Worm (Caenorhabditis elegans): ENCODE results near the gene ztf-29.

Gene ztf-29

DNA sequence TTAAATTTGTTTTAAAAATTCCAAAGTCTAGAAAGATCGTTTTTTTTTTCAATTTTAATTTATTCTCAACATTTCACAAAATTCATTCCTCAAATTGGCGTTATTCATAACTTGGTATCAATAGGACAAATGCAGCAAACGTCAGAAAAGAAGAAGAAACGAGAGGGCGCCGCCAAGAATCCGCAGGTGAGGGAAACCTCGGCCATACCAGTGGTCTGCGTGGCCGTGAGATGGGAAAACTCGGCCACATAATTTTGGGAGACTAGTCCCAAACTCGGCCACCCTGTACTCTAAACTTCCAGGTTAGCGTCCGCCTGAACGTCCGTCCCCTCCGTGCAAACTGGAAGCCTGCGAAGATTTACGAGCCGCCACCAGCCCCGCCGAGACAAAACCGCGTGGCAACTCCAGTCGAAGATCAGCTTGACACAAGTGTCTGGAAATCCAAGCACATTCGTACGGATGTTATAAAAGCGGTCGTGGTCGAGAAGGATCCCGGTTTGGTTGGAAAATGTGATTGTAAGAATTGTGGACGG is 2.5 kb downstream of the ztf-29 start, which contains the start of gene Y66D12A.11:
Gene Y66D12A.11 (plus strand): TSS at position 51 of the 533 bp plus-strand sequence.
- TF ChIP-seq fkh-8 (tag; optimal IDR thresholded peaks at IDR 0.05): no peak

- TF ChIP-seq unc-30 (tag; optimal IDR thresholded peaks at IDR 0.05) (no peak), unc-98 (GFP tag; IDR thresholded peaks at IDR 0.05) (no peak), xbp-1 (tag; optimal IDR thresholded peaks at IDR 0.05) (peak; percentile 27), nhr-11 (tag; optimal IDR thresholded peaks at IDR 0.05) (no peak), lin-35 (GFP tag; optimal IDR thresholded peaks at IDR 0.05) (peak; percentile 96 to 99), pax-3 (tag; optimal IDR thresholded peaks at IDR 0.05) (no peak), egl-13 (tag; optimal IDR thresholded peaks at IDR 0.05) (no peak), unc-86 (tag; optimal IDR thresholded peaks at IDR 0.05) (peak; percentile 13), aha-1 (tag; optimal IDR thresholded peaks at IDR 0.05) (no peak), nhr-19 (GFP tag; conservative IDR thresholded peaks at IDR 0.05) (0 out of 2 replicates have a peak, but pooled peaks have one; percentile 14), skn-1 (tag; optimal IDR thresholded peaks at IDR 0.05) (peak; percentile 62), sptf-1 (tag; optimal IDR thresholded peaks at IDR 0.05) (no peak), unc-130 (tag; optimal IDR thresholded peaks at IDR 0.05) (no peak), lin-15B (tag; optimal IDR thresholded peaks at IDR 0.05) (peak; percentile 66), blmp-1 (tag; optimal IDR thresholded peaks at IDR 0.05) (peak; percentile 32), dpl-1 (GFP tag; optimal IDR thresholded peaks at IDR 0.05) (peak; percentile 91 to 96 (median 94)), F16B12.6 (tag; optimal IDR thresholded peaks at IDR 0.05) (peak; percentile 41), lin-13 (GFP tag; optimal IDR thresholded peaks at IDR 0.05) (peak; percentile 32), ceh-90 (tag; optimal IDR thresholded peaks at IDR 0.05) (no peak), lsy-2 (tag; optimal IDR thresholded peaks at IDR 0.05) (peak; percentile 48 to 77), elt-3 (tag; optimal IDR thresholded peaks at IDR 0.05) (peak in 1 of 6 experiments; percentile 26), mep-1 (tag; optimal IDR thresholded peaks at IDR 0.05) (peak; percentile 25), snu-23 (GFP tag; optimal IDR thresholded peaks at IDR 0.05) (peak; percentile 43), ceh-82 (tag; optimal IDR thresholded peaks at IDR 0.05) (peak in 1 of 3 experiments; percentile 56), hlh-17 (GFP tag; optimal IDR thresholded peaks at IDR 0.05; ENCODE audit: borderline replicate concordance) (no peak), nhr-85 (tag) (peak; percentile 41), pag-3 (tag; optimal IDR thresholded peaks at IDR 0.05; ENCODE audit: borderline replicate concordance, insufficient read depth) (no peak), C16A3.4 (tag; optimal IDR thresholded peaks at IDR 0.05) (peak; percentile 14), efl-1 (optimal IDR thresholded peaks at IDR 0.05) (peak; percentile 88 to 96), efl-1 (GFP tag; optimal IDR thresholded peaks at IDR 0.05 in 1 of 2) (peak; percentile 97 to 100), tbx-2 (tag; optimal IDR thresholded peaks at IDR 0.05) (peak; percentile 17), swsn-7 (tag; optimal IDR thresholded peaks at IDR 0.05) (peak; percentile 19), snpc-4 (tag; optimal IDR thresholded peaks at IDR 0.05) (peak; percentile 10), nhr-90 (tag; optimal IDR thresholded peaks at IDR 0.05; ENCODE audit: poor library complexity) (peak; percentile 22), mdl-1 (tag; optimal IDR thresholded peaks at IDR 0.05) (peak in 1 of 2 experiments; percentile 3), nhr-77 (tag; optimal IDR thresholded peaks at IDR 0.05) (peak; percentile 33)
Measured at ce11 chrIII:11565602-11566001, 4.7 kb downstream of the ztf-29 start, which contains the start of gene Y66D12A.10. Gene Y66D12A.10, plus strand, starts transcription at chrIII:11565874.

DNA sequence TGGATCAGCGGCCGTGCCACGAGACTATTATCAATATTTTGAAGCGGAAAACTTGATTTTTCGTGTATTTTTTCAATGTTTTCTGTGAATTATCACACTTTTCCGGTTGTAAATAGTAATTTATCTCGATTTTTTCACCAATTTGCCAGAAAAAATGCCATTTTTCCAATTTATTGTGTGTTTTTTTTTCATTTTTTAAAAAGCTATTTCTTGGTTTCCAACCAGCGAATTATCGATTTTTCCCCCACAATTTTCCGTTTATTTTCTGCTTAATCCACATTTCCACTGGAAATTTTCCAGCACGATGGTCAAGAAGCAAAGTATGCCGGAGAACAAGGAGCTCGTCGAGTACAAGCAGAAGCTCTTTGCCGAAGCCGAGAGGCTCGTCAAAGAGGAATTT is 6.9 kb downstream of the ztf-29 start, which contains the start of gene psme-3:
Gene psme-3 (plus strand): TSS at position 301 of the 400 bp plus-strand sequence.
- TF ChIP-seq vab-15 (tag; optimal IDR thresholded peaks at IDR 0.05) (no peak), snu-23 (GFP tag; optimal IDR thresholded peaks at IDR 0.05) (no peak), nhr-19 (GFP tag; conservative IDR thresholded peaks at IDR 0.05) (no peak), efl-1 (optimal IDR thresholded peaks at IDR 0.05) (no peak), efl-1 (GFP tag; optimal IDR thresholded peaks at IDR 0.05 in 1 of 2) (peak in 1 of 2 experiments; percentile 78)

Data from whole organism, L1 larva.